Fruit fly (Drosophila melanogaster): Measurements from ENCODE around the gene cv-c.
A peak's percentile ranks its signal among the peaks of the same experiment; 100 is the strongest.

- TF ChIP-seq Sox102F (GFP tag; optimal IDR thresholded peaks at IDR 0.05) = no peak
- TF ChIP-seq svp (GFP tag) = peak; percentile 71
- TF ChIP-seq Gug (GFP tag; IDR thresholded peaks at IDR 0.05) = no peak
- TF ChIP-seq CG10669 (GFP tag; optimal IDR thresholded peaks at IDR 0.05) = no peak
- TF ChIP-seq fd85E (GFP tag; optimal IDR thresholded peaks at IDR 0.05) = no peak
- TF ChIP-seq achi (GFP tag; optimal IDR thresholded peaks at IDR 0.05) = no peak
- TF ChIP-seq CG7368 (GFP tag; optimal IDR thresholded peaks at IDR 0.05) = no peak
- TF ChIP-seq Blimp-1 (GFP tag; optimal IDR thresholded peaks at IDR 0.05) = no peak
- no peak for TF ChIP-seq CG6854 (GFP tag; optimal IDR thresholded peaks at IDR 0.05)
- TF ChIP-seq CG6808 (GFP tag; optimal IDR thresholded peaks at IDR 0.05) = no peak
- TF ChIP-seq Lpt (GFP tag; optimal IDR thresholded peaks at IDR 0.05) = no peak
Observed at dm6 chr3R:14468652-14469289, 12.7 kb downstream of the cv-c start.

All from whole organism, prepupa.